Fruit fly (Drosophila melanogaster): ENCODE measurements around the gene Rpt6R.

The Rpt6R gene

dm6 chr3R:30534444-30534843 is 49.1 kb downstream of the Rpt6R start:
- no peak for TF ChIP-seq usp (GFP tag; optimal IDR thresholded peaks at IDR 0.05)
- no peak for TF ChIP-seq ey (GFP tag; optimal IDR thresholded peaks at IDR 0.05)
- TF ChIP-seq Rel (GFP tag; optimal IDR thresholded peaks at IDR 0.05), result no peak
- TF ChIP-seq Rel (tag; optimal IDR thresholded peaks at IDR 0.05), result peak; percentile 28
- TF ChIP-seq OdsH (GFP tag; optimal IDR thresholded peaks at IDR 0.05), result no peak
- TF ChIP-seq dmrt93B (GFP tag; optimal IDR thresholded peaks at IDR 0.05), result no peak
- TF ChIP-seq GATAd (GFP tag; optimal IDR thresholded peaks at IDR 0.05), result no peak
- TF ChIP-seq N (GFP tag; optimal IDR thresholded peaks at IDR 0.05), result no peak
